Worm (Caenorhabditis elegans) whole organism, L4/young adult: ENCODE measurements around the gene Y38C1AA.7.
"Not testable (repeated sequence)": the region's sequence is repeated elsewhere in the genome, so short reads cannot be mapped to it uniquely, and the experiment has no call there.

Source experiments
- W03F9.2 ChIP-seq: fragments of 150-350 bp; optimal IDR thresholded peaks from 2 replicates; lab custom pipeline; 2014; ENCODE audit warnings: missing biosample characterization, missing genetic modification characterization
- dao-5 ChIP-seq: sonication (generic microtip); optimal IDR thresholded peaks from 2 replicates; lab custom pipeline; 2016; ENCODE audit warnings: missing genotype, missing genetic modification characterization, moderate library complexity, missing compliant biosample characterization
- him-1 ChIP-seq: sonication (generic microtip); optimal IDR thresholded peaks from 2 replicates; lab custom pipeline; 2016; ENCODE audit warnings: missing genotype, missing genetic modification reagents, missing genetic modification characterization, missing compliant biosample characterization

Y38C1AA.7 gene

DNA sequence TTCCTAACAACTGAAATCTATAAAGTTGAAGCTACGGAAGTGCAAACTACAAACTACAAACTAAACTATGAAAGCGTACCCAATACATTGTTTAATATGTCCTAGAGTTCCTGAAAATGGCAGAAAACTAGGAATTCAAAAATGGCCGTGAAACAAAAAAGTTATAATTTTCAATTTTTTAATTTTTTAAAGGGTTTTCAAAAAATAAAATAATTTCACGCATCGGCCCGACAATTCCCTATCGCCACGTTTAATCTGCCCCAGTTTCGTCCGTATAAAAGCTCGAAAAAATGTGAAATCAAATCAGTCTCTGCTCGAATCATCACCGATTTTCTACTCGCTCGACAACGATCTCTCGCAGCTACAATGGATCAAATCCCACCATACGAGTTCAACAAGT is at the start of gene Y38C1AA.7:
Y38C1AA.7 (plus strand) TSS at position 301 of the 400 bp plus-strand sequence.
- no peak for TF ChIP-seq him-1 (tag; lab: Kevin White, UChicago)
- TF ChIP-seq dao-5 (tag; lab: Kevin White, UChicago), result no peak
- TF ChIP-seq W03F9.2 (tag; lab: Kevin White, UChicago), result no peak

DNA sequence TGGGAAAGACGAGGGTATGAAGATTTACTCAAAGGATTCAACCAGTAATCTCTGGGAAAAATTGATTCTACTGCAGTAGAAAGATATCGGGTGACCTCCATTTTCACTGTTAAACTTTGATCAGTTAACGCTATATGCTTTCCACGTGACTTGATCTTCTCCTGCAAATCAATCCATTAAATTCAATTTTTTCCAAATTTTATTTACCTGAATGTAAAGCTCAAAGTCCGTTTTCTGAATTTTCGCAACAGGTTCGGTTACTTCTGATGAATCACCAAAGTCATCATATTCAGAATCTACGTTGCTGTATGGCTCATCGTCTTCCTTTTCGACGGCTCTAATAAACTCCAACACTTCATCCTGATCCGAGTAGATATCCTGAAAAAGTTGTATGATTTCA is 49.5 kb upstream of the Y38C1AA.7 start, which contains the start of gene B0545.4:
B0545.4 (minus strand) TSS at position 101 of the 400 bp plus-strand sequence.
- TF ChIP-seq him-1 (tag; lab: Kevin White, UChicago), result no peak
- TF ChIP-seq W03F9.2 (tag; lab: Kevin White, UChicago), result no peak
- TF ChIP-seq dao-5 (tag; lab: Kevin White, UChicago), result no peak

DNA sequence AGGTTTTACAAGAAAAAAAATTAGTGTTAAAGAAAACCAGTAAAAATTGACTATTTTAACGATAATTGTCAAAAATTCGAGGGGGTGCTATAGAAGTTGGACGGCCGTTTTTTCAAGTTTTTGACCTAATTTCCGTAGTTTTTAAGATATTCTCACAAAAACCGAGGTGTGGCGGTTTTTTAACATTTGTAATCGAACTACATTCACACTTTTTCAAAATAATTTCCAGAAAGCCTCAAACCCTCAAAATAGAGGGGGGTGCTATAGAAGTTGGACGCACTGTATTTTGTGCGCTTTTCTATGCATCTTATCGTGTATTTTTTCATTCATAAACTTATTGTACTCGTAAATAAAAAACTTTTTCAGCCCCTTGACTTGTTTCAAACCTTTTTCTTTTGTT is 47.4 kb upstream of the Y38C1AA.7 start, which contains the start of gene F29C4.4:
F29C4.4 (plus strand) TSS at position 301 of the 400 bp plus-strand sequence.
- not testable (repeated sequence) for TF ChIP-seq dao-5, him-1, W03F9.2 (tag; lab: Kevin White, UChicago)

DNA sequence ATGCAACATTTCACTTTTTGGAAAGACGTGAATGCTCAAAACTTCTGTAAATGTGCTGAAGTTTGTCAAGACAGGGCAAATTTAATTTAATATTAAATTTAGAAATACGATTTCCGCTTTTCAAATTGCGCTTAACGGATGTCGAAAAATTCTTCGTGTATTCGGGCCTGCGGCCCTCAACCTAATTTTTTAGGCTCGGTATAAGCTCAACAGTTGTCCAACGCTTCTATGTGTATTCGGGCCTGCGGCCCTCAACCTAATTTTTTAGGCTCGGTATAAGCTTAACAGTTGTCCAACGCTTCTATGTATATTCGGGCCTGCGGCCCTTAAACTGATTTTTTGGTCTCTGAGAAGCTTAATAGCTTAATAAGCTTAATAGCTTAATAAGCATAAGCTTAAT is 40.0 kb upstream of the Y38C1AA.7 start:
- TF ChIP-seq him-1 (tag; lab: Kevin White, UChicago) (no peak), W03F9.2 (tag; lab: Kevin White, UChicago) (no peak), dao-5 (tag; lab: Kevin White, UChicago) (no peak)

DNA sequence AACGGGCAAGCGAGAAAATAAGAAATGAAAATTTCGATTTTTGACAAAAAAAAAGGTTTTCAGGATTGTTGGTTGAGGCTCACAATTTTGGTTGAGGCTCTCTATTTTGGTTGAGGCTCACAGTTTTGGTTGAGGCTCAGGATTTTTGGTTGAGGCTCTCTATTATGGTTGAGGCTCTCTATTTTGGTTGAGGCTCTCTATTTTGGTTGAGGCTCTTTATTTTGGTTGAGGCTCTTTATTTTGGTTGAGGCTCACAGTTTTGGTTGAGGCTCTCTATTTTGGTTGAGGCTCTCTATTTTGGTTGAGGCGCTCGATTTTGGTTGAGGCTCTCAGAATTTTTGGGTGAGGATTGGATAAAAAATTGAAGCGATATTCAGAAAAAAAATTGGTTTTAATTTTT is 39.0 kb upstream of the Y38C1AA.7 start:
- TF ChIP-seq him-1 (tag; lab: Kevin White, UChicago) (no peak), W03F9.2 (tag; lab: Kevin White, UChicago) (no peak), dao-5 (tag; lab: Kevin White, UChicago) (no peak)

DNA sequence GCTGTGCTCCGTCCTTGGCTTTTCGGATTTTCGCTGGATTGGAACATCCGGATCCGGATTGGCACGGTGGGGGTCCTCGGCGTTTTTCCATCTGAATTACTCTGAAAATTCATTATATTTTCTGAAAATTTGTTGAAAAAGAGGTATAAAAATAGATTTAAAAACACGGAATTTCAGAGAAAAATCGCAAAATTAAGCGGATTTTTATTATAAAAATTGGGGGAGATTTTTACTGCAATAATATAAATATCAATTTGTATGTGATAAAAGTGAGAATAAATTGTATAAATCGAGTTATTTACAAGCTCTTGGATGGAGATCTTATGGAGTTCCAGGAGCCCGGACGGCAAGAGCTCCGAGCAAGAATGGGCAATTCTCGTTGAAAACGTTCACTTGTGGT is 37.2 kb upstream of the Y38C1AA.7 start, which contains the start of gene tut-1:
tut-1 (minus strand) TSS at position 101 of the 400 bp plus-strand sequence.
- no peak for TF ChIP-seq W03F9.2 (tag; lab: Kevin White, UChicago)
- TF ChIP-seq dao-5 (tag; lab: Kevin White, UChicago), result no peak
- TF ChIP-seq him-1 (tag; lab: Kevin White, UChicago), result no peak

DNA sequence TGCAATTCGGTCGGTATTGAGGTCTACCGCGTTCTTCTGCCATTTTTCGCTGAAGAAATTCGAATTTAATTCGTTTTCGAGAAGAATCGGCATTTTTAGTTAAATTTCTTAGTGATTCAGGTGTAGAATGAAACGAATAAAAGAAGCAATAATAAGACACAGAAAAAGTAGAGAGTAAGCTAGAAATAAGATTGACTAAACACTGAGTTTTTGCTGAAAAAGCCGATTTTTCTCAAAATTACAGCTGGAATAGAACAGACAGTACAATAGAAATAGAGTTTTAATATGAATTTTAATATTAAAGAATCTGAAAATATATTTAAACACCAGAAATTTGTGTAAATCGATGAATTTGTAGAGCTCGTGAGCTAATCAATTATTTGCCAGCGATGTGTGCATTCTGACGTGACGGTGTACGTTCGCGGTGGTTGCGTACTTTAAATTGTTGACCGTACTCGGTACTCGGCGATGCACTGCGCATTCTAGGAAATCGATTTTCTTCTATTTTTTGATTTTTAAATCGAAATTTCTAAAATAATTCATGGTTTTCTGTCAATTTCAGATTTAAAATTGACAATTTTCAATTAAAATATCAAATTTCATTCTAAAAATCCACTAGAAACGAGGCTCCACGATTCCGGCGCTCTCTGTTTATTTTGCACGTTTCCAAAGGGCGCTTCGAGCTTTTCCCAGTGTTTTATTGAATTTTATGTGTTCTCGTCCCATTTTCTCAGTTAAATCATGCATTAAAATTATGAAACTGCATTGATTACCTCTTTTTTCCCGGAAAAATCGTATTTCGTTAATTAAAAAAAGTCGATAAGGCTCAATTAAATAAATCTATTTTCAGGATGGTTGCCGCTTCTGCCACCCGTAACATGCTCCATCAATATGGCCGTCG is 32.6 kb upstream of the Y38C1AA.7 start, which contains the start of the genes grld-1 and cox-6C:
grld-1 (minus strand) TSS at position 51 of the 901 bp plus-strand sequence.
cox-6C (plus strand) TSS at position 851 of the 901 bp plus-strand sequence.
- no peak for TF ChIP-seq dao-5 (tag; lab: Kevin White, UChicago)
- peak; percentile 82 for TF ChIP-seq W03F9.2 (tag; lab: Kevin White, UChicago)
- no peak for TF ChIP-seq him-1 (tag; lab: Kevin White, UChicago)

DNA sequence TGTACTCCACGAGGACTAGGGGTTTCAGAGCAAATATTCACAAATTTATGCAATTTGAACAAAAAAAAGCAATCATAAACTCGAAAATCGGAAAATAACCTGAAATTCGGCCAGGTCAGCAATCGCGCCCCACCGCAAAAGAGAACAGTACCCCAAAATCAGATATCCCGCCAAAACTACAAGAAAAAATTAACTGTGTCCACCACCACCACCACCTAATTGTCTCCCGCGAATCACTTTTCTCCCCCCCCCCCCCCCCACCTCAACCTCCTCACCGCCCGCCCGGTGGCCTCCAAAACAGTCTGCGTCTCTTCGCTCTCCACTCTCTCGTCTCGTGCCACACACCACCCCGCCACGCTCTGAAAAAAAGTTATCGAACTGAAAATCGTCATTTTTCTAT is 30.2 kb upstream of the Y38C1AA.7 start:
- no peak for TF ChIP-seq W03F9.2 (tag; lab: Kevin White, UChicago)
- no peak for TF ChIP-seq him-1 (tag; lab: Kevin White, UChicago)
- no peak for TF ChIP-seq dao-5 (tag; lab: Kevin White, UChicago)

DNA sequence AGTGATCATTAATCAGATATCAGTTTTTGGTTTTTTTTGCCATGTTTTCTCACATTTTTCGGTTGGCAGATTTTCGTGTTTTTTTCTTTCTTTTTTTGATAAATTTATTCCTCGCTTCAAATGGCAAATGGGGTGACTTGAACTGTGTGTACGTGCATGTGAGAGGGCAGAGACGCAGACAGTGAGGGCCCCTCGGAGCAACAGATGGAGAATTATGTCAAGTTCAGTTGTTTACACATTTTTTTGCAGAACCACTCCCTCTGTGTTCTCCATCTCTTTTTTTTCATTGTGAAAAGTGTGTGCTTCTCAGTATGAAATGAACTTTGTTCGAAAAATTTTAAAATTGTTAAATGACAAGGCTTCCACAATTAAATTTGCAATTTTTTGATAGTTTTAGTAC is 28.6 kb upstream of the Y38C1AA.7 start:
- TF ChIP-seq him-1 (tag; lab: Kevin White, UChicago), result no peak
- no peak for TF ChIP-seq dao-5 (tag; lab: Kevin White, UChicago)
- no peak for TF ChIP-seq W03F9.2 (tag; lab: Kevin White, UChicago)

DNA sequence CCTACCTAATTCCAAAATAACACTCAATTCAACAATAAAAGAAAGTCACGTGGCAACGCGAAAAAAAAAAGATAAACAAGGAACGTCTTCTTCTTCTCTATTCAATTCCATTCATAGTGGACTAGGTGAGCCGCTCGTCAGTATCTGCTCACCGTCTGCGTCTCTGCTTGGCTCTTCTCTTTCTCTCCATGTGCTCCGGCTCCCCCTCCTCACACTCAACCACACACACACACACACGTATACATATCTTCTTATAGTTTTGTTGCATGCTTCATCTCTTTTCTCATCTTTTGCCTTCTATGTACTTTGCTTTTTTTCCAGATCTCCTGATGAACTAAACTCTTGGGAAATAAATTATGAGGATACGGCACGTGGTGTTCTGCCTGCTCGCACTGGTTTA is 26.7 kb upstream of the Y38C1AA.7 start, which contains the start of gene daf-1:
daf-1 (plus strand) TSS at position 322 of the 400 bp plus-strand sequence.
- TF ChIP-seq W03F9.2 (tag; lab: Kevin White, UChicago), result no peak
- TF ChIP-seq dao-5 (tag; lab: Kevin White, UChicago), result no peak
- TF ChIP-seq him-1 (tag; lab: Kevin White, UChicago), result peak; percentile 10

DNA sequence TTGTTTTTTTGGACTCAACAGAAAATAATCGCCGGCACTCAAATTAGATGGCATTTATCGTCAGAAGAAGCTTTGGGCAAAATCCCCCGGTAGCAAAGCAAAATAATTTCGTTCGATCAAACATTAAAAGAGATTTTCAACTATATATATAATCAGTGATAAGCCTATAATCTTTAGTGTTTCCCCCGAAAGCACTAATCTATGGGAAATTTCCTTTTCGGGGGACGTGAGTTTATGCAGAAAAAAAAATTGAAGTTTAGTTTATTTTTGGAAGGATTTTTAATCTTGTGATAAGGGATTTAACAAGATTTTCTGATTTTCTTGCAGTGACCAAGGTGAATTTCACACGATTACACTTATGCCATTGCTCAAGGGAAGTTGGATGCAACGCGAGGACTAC is 24.8 kb upstream of the Y38C1AA.7 start:
- TF ChIP-seq him-1 (tag; lab: Kevin White, UChicago), result no peak
- TF ChIP-seq dao-5 (tag; lab: Kevin White, UChicago), result no peak
- no peak for TF ChIP-seq W03F9.2 (tag; lab: Kevin White, UChicago)

DNA sequence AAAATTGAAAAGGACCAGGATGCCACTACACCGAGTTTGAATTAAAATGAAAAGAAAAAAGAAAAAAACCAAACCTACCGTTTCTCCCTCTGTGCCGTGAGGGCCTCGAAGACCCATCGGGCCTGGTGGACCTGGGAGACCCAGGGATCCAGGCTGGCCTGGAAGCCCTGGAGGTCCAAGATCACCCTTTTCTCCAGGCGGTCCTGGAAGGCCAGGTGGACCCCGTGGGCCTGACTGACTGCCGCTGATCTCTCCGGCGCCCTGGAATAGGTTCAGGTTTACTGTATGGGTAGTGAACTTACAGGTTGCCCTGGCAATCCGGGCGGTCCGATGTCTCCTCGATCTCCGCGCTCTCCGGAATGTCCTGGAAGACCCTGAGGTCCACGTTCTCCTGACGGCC is 19.1 kb upstream of the Y38C1AA.7 start:
- TF ChIP-seq dao-5 (tag; lab: Kevin White, UChicago), result no peak
- no peak for TF ChIP-seq him-1 (tag; lab: Kevin White, UChicago)

DNA sequence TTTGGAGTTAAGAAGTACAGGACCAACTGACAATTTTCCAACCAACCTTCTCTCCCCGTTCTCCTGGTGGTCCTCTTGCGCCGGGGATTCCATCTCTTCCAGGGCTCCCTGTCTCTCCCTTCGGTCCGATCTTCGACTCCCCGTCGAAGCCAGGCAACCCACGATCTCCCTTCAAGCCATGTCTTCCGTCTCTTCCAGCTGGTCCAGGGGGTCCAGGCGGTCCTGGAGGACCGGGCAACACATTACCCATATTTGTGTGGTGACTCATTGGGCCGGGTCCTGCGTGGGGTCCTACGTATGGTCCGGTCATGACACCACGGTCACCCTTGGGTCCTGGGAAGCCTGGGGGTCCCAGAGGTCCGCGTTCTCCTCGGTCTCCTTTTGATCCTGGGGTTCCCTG is 17.7 kb upstream of the Y38C1AA.7 start:
- TF ChIP-seq dao-5 (tag; lab: Kevin White, UChicago) (no peak), W03F9.2 (tag; lab: Kevin White, UChicago) (no peak), him-1 (tag; lab: Kevin White, UChicago) (no peak)
